Fruit fly (Drosophila melanogaster) whole organism, prepupa: ENCODE results near the gene ova.

Source experiments
- Blimp-1 ChIP-seq: fragments of 200-800 bp; sonication (Bioruptor generic); optimal IDR thresholded peaks from 3 replicates; lab custom pipeline; 2017; ENCODE audit warnings: missing biosample characterization, missing genetic modification characterization, mild to moderate bottlenecking, moderate library complexity, missing genetic modification reagents
- CG10631 ChIP-seq: fragments of 200-800 bp; sonication (Bioruptor generic); optimal IDR thresholded peaks from 2 replicates; lab custom pipeline; 2016; ENCODE audit warnings: missing biosample characterization, missing genetic modification characterization
- CG10669 ChIP-seq: fragments of 200-800 bp; sonication (Bioruptor generic); optimal IDR thresholded peaks from 3 replicates; lab custom pipeline; 2018; ENCODE audit warnings: missing biosample characterization, mild to moderate bottlenecking, missing genetic modification characterization, moderate library complexity
- CG11294 ChIP-seq: fragments of 200-800 bp; sonication (Bioruptor generic); IDR thresholded peaks from 2 replicates; pipeline ENCODE4 v1.3.6; 2022; ENCODE audit warnings: missing biosample characterization, missing genetic modification characterization
- CG11762 ChIP-seq: fragments of 200-800 bp; sonication (Bioruptor generic); optimal IDR thresholded peaks from 3 replicates; lab custom pipeline; 2016; ENCODE audit warnings: missing biosample characterization, missing genetic modification characterization; ENCODE audit not compliant: insufficient read depth
- CG11902 ChIP-seq: fragments of 200-800 bp; sonication (Bioruptor generic); optimal IDR thresholded peaks from 3 replicates; lab custom pipeline; 2016; ENCODE audit warnings: missing biosample characterization, missing genetic modification characterization
- CG15336 ChIP-seq: fragments of 200-800 bp; sonication (Bioruptor generic); IDR thresholded peaks from 2 replicates; pipeline ENCODE4 v1.3.6; 2022; ENCODE audit warnings: missing biosample characterization, missing genetic modification characterization
- CG1621 ChIP-seq: fragments of 200-800 bp; sonication (Bioruptor generic); optimal IDR thresholded peaks from 3 replicates; lab custom pipeline; 2018; ENCODE audit warnings: missing biosample characterization, mild to moderate bottlenecking, missing genetic modification characterization
- CG16779 ChIP-seq: fragments of 200-800 bp; sonication (Bioruptor generic); optimal IDR thresholded peaks from 3 replicates; lab custom pipeline; 2017; ENCODE audit warnings: missing biosample characterization, mild to moderate bottlenecking, missing genetic modification characterization
- CG3032 ChIP-seq: fragments of 200-800 bp; optimal IDR thresholded peaks from 2 replicates; lab custom pipeline; 2019; ENCODE audit warnings: missing biosample characterization, mild to moderate bottlenecking, missing genetic modification characterization, moderate library complexity
- CG34406 ChIP-seq: fragments of 200-800 bp; sonication (Bioruptor generic); optimal IDR thresholded peaks from 3 replicates; lab custom pipeline; 2016; ENCODE audit warnings: missing biosample characterization, missing genetic modification characterization
- CG6276 ChIP-seq: fragments of 200-800 bp; sonication (Bioruptor generic); optimal IDR thresholded peaks from 2 replicates; lab custom pipeline; 2017; ENCODE audit warnings: missing biosample characterization, mild to moderate bottlenecking, missing genetic modification characterization
- CG6808 ChIP-seq: fragments of 200-800 bp; sonication (Bioruptor generic); optimal IDR thresholded peaks from 3 replicates; lab custom pipeline; 2017; ENCODE audit warnings: missing biosample characterization, missing genetic modification characterization, mild to moderate bottlenecking, moderate library complexity, missing genetic modification reagents
- CG6854 ChIP-seq: fragments of 200-800 bp; sonication (Bioruptor generic); optimal IDR thresholded peaks from 2 replicates; lab custom pipeline; 2017; ENCODE audit warnings: missing biosample characterization, mild to moderate bottlenecking, missing genetic modification characterization
- CG7368 ChIP-seq: fragments of 200-800 bp; sonication (Bioruptor generic); optimal IDR thresholded peaks from 3 replicates; lab custom pipeline; 2016; ENCODE audit warnings: missing biosample characterization, missing genetic modification characterization
- CG8119 ChIP-seq: fragments of 200-800 bp; sonication (Bioruptor generic); IDR thresholded peaks from 3 replicates; pipeline ENCODE4 v1.3.6; 2022; ENCODE audit warnings: missing biosample characterization, missing genetic modification characterization
- CG9139 ChIP-seq: fragments of 200-800 bp; sonication (Bioruptor generic); optimal IDR thresholded peaks from 3 replicates; lab custom pipeline; 2017; ENCODE audit warnings: missing biosample characterization, mild to moderate bottlenecking, missing genetic modification characterization
- Eip75B ChIP-seq: fragments of 200-800 bp; sonication (Bioruptor generic); optimal IDR thresholded peaks from 3 replicates; lab custom pipeline; 2016; ENCODE audit warnings: missing biosample characterization, missing genetic modification characterization
- Eip78C ChIP-seq: fragments of 200-800 bp; sonication (Bioruptor generic); peaks from one replicate; lab custom pipeline; 2016; ENCODE audit warnings: missing biosample characterization, missing genetic modification characterization
- Ets96B ChIP-seq: fragments of 200-800 bp; optimal IDR thresholded peaks from 2 replicates; lab custom pipeline; 2019; ENCODE audit warnings: missing biosample characterization, mild to moderate bottlenecking, missing genetic modification characterization, moderate library complexity
- Hr38 ChIP-seq: sonication (Bioruptor generic); optimal IDR thresholded peaks from 2 replicates; lab custom pipeline; 2016; ENCODE audit warnings: missing biosample characterization, missing genetic modification characterization
- Met ChIP-seq: fragments of 200-800 bp; sonication (Bioruptor generic); optimal IDR thresholded peaks from 3 replicates; lab custom pipeline; 2016; ENCODE audit warnings: missing biosample characterization, missing genetic modification characterization
- OdsH ChIP-seq: fragments of 200-800 bp; sonication (Bioruptor generic); optimal IDR thresholded peaks from 3 replicates; lab custom pipeline; 2016; ENCODE audit warnings: missing biosample characterization, missing genetic modification characterization
- Sox14 ChIP-seq: fragments of 200-800 bp; sonication (Bioruptor generic); optimal IDR thresholded peaks from 3 replicates; lab custom pipeline; 2016; ENCODE audit warnings: missing biosample characterization, missing genetic modification characterization
- achi ChIP-seq: fragments of 200-800 bp; sonication (Bioruptor generic); optimal IDR thresholded peaks from 3 replicates; lab custom pipeline; 2016; ENCODE audit warnings: missing biosample characterization, missing genetic modification characterization
- acj6 ChIP-seq: fragments of 200-800 bp; sonication (Bioruptor generic); optimal IDR thresholded peaks from 3 replicates; lab custom pipeline; 2016; ENCODE audit warnings: missing biosample characterization, missing genetic modification characterization
- cyc ChIP-seq: fragments of 200-800 bp; sonication (Bioruptor generic); optimal IDR thresholded peaks from 3 replicates; lab custom pipeline; 2016; ENCODE audit warnings: missing biosample characterization, missing genetic modification characterization
- dsx ChIP-seq: fragments of 200-800 bp; optimal IDR thresholded peaks from 3 replicates; lab custom pipeline; 2019; ENCODE audit warnings: missing biosample characterization, mild to moderate bottlenecking, missing genetic modification characterization, moderate library complexity; ENCODE audit not compliant: poor library complexity, severe bottlenecking
- eg ChIP-seq: fragments of 200-800 bp; sonication (Bioruptor generic); IDR thresholded peaks from 3 replicates; pipeline ENCODE4 v1.3.6; 2022; ENCODE audit warnings: missing biosample characterization, missing genetic modification characterization
- esn ChIP-seq: fragments of 200-800 bp; sonication (Bioruptor generic); optimal IDR thresholded peaks from 2 replicates; lab custom pipeline; 2016; ENCODE audit warnings: missing biosample characterization, mild to moderate bottlenecking, missing genetic modification characterization, moderate library complexity
- fd59A ChIP-seq: fragments of 200-800 bp; sonication (Bioruptor generic); optimal IDR thresholded peaks from 2 replicates; lab custom pipeline; 2017; ENCODE audit warnings: missing biosample characterization, mild to moderate bottlenecking, missing genetic modification characterization, missing genetic modification reagents
- fkh ChIP-seq: fragments of 200-800 bp; sonication (Bioruptor generic); optimal IDR thresholded peaks from 3 replicates; lab custom pipeline; 2017; ENCODE audit warnings: missing biosample characterization, mild to moderate bottlenecking, missing genetic modification characterization, moderate library complexity
- lz ChIP-seq: fragments of 200-800 bp; sonication (Bioruptor generic); optimal IDR thresholded peaks from 3 replicates; lab custom pipeline; 2016; ENCODE audit warnings: missing biosample characterization, missing genetic modification characterization
- net ChIP-seq: fragments of 200-800 bp; sonication (Bioruptor generic); optimal IDR thresholded peaks from 3 replicates; lab custom pipeline; 2016; ENCODE audit warnings: missing biosample characterization, missing genetic modification characterization
- ss ChIP-seq, 2 experiments: fragments of 200-800 bp; sonication (Bioruptor generic); optimal IDR thresholded peaks; 2 replicates in 1 of 2; 3 replicates in 1 of 2; lab custom pipeline; 2017 to 2018; ENCODE audit warnings: mild to moderate bottlenecking in 2 of 2, missing biosample characterization in 2 of 2, missing genetic modification characterization in 2 of 2, moderate library complexity in 1 of 2
- topi ChIP-seq: fragments of 200-800 bp; sonication (Bioruptor generic); optimal IDR thresholded peaks from 3 replicates; lab custom pipeline; 2016; ENCODE audit warnings: missing biosample characterization, missing genetic modification characterization

ova gene

dm6 chr2L:10231092-10231494 is 399 bp downstream of the ova start (continued):
- TF ChIP-seq cyc (peak; percentile 0), acj6 (GFP tag; lab: Kevin White, UChicago) (peak; percentile 43), Met (GFP tag; lab: Kevin White, UChicago) (peak; percentile 54), CG10669 (peak; percentile 51), CG8119 (peak; percentile 51; the same call in 2 of the 3 replicates), CG34406 (GFP tag; lab: Kevin White, UChicago) (peak; percentile 36)
- TF ChIP-seq, all 60 proteins: peak for 31

DNA sequence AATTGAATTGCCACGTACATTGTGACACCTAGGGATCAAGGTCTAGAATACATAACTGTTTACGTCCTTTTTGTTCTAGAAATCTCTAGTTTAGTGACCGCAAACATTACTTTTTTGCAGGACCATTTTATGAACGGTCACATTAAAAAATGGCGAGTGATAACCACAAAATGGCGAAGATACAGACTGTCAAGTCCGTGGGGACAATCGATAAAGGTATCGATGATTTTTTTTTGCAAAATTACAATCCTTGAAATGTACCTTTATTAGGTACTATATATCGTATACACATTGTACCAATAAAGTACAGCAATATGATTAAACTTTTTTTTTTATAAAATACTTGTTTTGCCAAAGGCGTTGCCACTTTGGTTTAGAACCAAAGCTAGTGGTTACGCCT is 1.0 kb downstream of the ova start:
- TF ChIP-seq Met (GFP tag; lab: Kevin White, UChicago) (no peak), Eip78C (GFP tag; lab: Kevin White, UChicago) (peak; percentile 40), achi (GFP tag; lab: Kevin White, UChicago) (peak; percentile 9)
- TF ChIP-seq, all 60 proteins: peak for 2

DNA sequence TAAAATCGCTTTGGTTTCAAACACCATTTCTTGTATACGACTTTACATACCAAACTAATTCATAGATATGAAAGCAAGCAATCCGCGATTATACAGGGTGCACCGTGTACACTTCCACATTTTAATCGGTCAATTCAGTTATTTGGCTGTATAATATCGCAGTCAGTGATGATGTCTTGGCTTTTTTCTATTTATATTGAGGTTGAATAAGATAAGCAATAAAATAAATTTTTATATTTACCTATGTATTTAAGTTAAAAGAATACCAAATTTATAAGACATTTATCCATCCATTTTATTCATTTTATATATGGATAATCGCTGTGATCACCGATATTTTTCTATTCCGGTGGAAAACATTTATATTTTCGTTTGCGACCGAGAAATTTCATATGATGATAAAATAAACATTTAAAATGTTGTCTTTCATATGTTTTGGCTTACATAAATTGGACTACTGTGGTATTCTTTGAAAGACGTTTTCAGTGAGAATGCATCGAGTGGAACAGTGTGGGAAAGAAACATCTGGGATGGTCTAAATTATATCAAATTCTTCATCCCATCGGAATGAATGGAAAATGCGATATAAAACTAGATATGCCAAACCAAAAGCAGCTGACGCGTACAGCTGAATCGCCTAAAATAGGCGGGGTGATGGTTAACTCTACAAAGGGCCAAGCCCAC is 4.6 kb downstream of the ova start, which contains the start of gene CG5708:
TSS of gene CG5708 (minus strand) at position 85 of the 684 bp plus-strand sequence.
- TF ChIP-seq topi (GFP tag; lab: Kevin White, UChicago) (peak; percentile 2), CG6808 (GFP tag; lab: Kevin White, UChicago) (no peak), cyc (peak; percentile 18), Blimp-1 (GFP tag; lab: Kevin White, UChicago) (no peak), esn (GFP tag; lab: Kevin White, UChicago) (peak; percentile 32), Met (GFP tag; lab: Kevin White, UChicago) (peak; percentile 37), fkh (GFP tag; lab: Kevin White, UChicago) (peak; percentile 36), Hr38 (GFP tag; lab: Kevin White, UChicago) (no peak), dsx (peak; percentile 35), CG11902 (GFP tag; lab: Kevin White, UChicago) (no peak), Sox14 (GFP tag; lab: Kevin White, UChicago) (peak; percentile 9), CG7368 (GFP tag; lab: Kevin White, UChicago) (no peak), Eip78C (GFP tag; lab: Kevin White, UChicago) (peak; percentile 63), CG9139 (GFP tag; lab: Kevin White, UChicago) (no peak), CG1621 (tag; lab: Kevin White, UChicago) (no peak), lz (GFP tag; lab: Kevin White, UChicago) (peak; percentile 13), CG11762 (GFP tag; lab: Kevin White, UChicago) (no peak), CG3032 (tag; lab: Kevin White, UChicago) (peak; percentile 31), CG10631 (GFP tag; lab: Kevin White, UChicago) (no peak), achi (GFP tag; lab: Kevin White, UChicago) (peak; percentile 35), net (GFP tag; lab: Kevin White, UChicago) (no peak), CG16779 (tag; lab: Kevin White, UChicago) (no peak), ss (GFP tag; optimal IDR thresholded peaks at IDR 0.05; lab: Kevin White, UChicago) (peak in 1 of 2 experiments; percentile 20)

DNA sequence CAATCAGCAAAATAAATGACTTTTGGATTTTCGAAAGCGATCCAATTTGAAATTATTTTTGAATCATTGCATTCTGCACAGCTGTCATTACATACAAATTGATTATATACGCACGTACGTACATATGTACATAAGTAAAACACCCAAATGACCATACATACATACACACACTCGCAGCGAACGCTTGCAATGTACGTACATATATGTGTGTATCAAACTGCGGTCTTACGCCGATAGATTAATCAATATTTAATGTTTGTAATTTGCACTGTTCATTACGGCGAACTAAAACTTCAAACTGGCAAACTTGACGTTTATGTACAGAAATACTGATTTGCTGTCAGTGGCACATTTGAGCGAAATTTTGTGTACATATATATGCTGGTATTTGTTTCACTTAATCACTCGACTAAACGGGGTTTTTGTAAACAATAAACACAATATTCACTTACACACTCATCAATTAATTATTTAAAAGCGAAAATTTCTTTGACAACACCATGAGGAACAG is 5.2 kb downstream of the ova start:
- TF ChIP-seq CG11294 (no peak), achi (GFP tag; lab: Kevin White, UChicago) (no peak), fd59A (GFP tag; lab: Kevin White, UChicago) (no peak), CG11762 (GFP tag; lab: Kevin White, UChicago) (no peak), CG10669 (no peak), OdsH (GFP tag; lab: Kevin White, UChicago) (no peak), CG6276 (no peak), CG15336 (GFP tag; lab: Robert Waterston, UW) (no peak), net (GFP tag; lab: Kevin White, UChicago) (no peak), CG6854 (GFP tag; lab: Kevin White, UChicago) (no peak), CG11902 (GFP tag; lab: Kevin White, UChicago) (no peak), Ets96B (tag; lab: Kevin White, UChicago) (no peak), CG16779 (tag; lab: Kevin White, UChicago) (no peak), ss (GFP tag; optimal IDR thresholded peaks at IDR 0.05; lab: Kevin White, UChicago) (no peak), Sox14 (GFP tag; lab: Kevin White, UChicago) (no peak), eg (no peak), esn (GFP tag; lab: Kevin White, UChicago) (no peak), Eip75B (GFP tag; lab: Kevin White, UChicago) (no peak), CG9139 (GFP tag; lab: Kevin White, UChicago) (no peak), CG1621 (tag; lab: Kevin White, UChicago) (no peak)
